Fruit fly (Drosophila melanogaster) whole organism, wandering third instar larva: Measurements from ENCODE around the gene CG10338.
A peak's percentile ranks its signal among the peaks of the same experiment; 100 is the strongest.

Experiments
- Abd-B ChIP-seq: fragments of >200 bp; optimal IDR thresholded peaks from 2 replicates; lab custom pipeline; 2017; ENCODE audit warnings: missing biosample characterization, missing genetic modification characterization
- CG32264 ChIP-seq: fragments of 200-800 bp; sonication (Bioruptor generic); optimal IDR thresholded peaks from 2 replicates; lab custom pipeline; 2016; ENCODE audit warnings: missing biosample characterization, missing genetic modification characterization
- CG9705 ChIP-seq: fragments of 200-800 bp; sonication (Bioruptor generic); optimal IDR thresholded peaks from 2 replicates; lab custom pipeline; 2018; ENCODE audit warnings: missing biosample characterization, mild to moderate bottlenecking, missing genetic modification characterization
- CrebA ChIP-seq: fragments of 200-800 bp; sonication (Bioruptor generic); optimal IDR thresholded peaks from 2 replicates; lab custom pipeline; 2016; ENCODE audit warnings: missing biosample characterization, mild to moderate bottlenecking, missing genetic modification characterization, borderline replicate concordance
- Dfd ChIP-seq: fragments of >200 bp; optimal IDR thresholded peaks from 2 replicates; lab custom pipeline; 2017; ENCODE audit warnings: missing biosample characterization, missing genetic modification characterization
- Dif ChIP-seq: fragments of 200-275, 200-300 bp; sonication (Bioruptor generic); optimal IDR thresholded peaks from 2 replicates; lab custom pipeline; 2018; ENCODE audit warnings: missing biosample characterization, missing genetic modification characterization; ENCODE audit not compliant: partially characterized antibody
- GATAd ChIP-seq: sonication (Bioruptor generic); optimal IDR thresholded peaks from 2 replicates; lab custom pipeline; 2016; ENCODE audit warnings: missing biosample characterization, missing genetic modification characterization
- HLH106 ChIP-seq: fragments of 200-800 bp; optimal IDR thresholded peaks from 3 replicates; lab custom pipeline; 2019; ENCODE audit warnings: missing biosample characterization, mild to moderate bottlenecking, missing genetic modification characterization, moderate library complexity
- Hnf4 ChIP-seq: fragments of 200-800 bp; sonication (Bioruptor generic); optimal IDR thresholded peaks from 2 replicates; lab custom pipeline; 2016; ENCODE audit warnings: missing biosample characterization, mild to moderate bottlenecking, missing genetic modification characterization
- Hr78 ChIP-seq: fragments of >200 bp; optimal IDR thresholded peaks from 2 replicates; lab custom pipeline; 2017; ENCODE audit warnings: missing biosample characterization, missing genetic modification characterization
- Hr83 ChIP-seq: fragments of 200-300 bp; sonication (Bioruptor generic); optimal IDR thresholded peaks from 2 replicates; lab custom pipeline; 2016; ENCODE audit warnings: missing biosample characterization, mild to moderate bottlenecking, missing genetic modification characterization, moderate library complexity; ENCODE audit not compliant: poor library complexity, severe bottlenecking
- Jra ChIP-seq: sonication (Bioruptor generic); optimal IDR thresholded peaks from 2 replicates; lab custom pipeline; 2016; ENCODE audit warnings: missing biosample characterization, missing genetic modification characterization
- Mio ChIP-seq: sonication (Bioruptor generic); optimal IDR thresholded peaks from 2 replicates; lab custom pipeline; 2016; ENCODE audit warnings: missing biosample characterization, missing genetic modification characterization
- Myc ChIP-seq: fragments of >200 bp; optimal IDR thresholded peaks from 2 replicates; lab custom pipeline; 2017
- N ChIP-seq: fragments of >200 bp; optimal IDR thresholded peaks from 2 replicates; lab custom pipeline; 2018; ENCODE audit warnings: missing biosample characterization, missing external identifiers, missing genetic modification characterization
- OdsH ChIP-seq: fragments of 200-800 bp; sonication (Bioruptor generic); optimal IDR thresholded peaks from 2 replicates; lab custom pipeline; 2016; ENCODE audit warnings: missing biosample characterization, mild to moderate bottlenecking, missing genetic modification characterization
- Rel ChIP-seq, 2 experiments: fragments of 200-800 bp; sonication (Bioruptor generic) in 1 of 2; optimal IDR thresholded peaks; 2 replicates in 1 of 2; 3 replicates in 1 of 2; lab custom pipeline; 2016 to 2019; ENCODE audit warnings: mild to moderate bottlenecking in 2 of 2, missing biosample characterization in 2 of 2, missing genetic modification characterization in 2 of 2, moderate library complexity in 1 of 2
- Sp1 ChIP-seq: fragments of 200-800 bp; sonication (Bioruptor generic); optimal IDR thresholded peaks from 3 replicates; lab custom pipeline; 2019; ENCODE audit warnings: missing biosample characterization, mild to moderate bottlenecking, missing genetic modification characterization, moderate library complexity
- Vsx2 ChIP-seq: fragments of 200-300, 225-300 bp; sonication (Bioruptor generic); optimal IDR thresholded peaks from 2 replicates; lab custom pipeline; 2018; ENCODE audit warnings: missing biosample characterization, missing genetic modification characterization; ENCODE audit not compliant: partially characterized antibody
- br ChIP-seq: fragments of 200-800 bp; sonication (Bioruptor generic); optimal IDR thresholded peaks from 2 replicates; lab custom pipeline; 2016; ENCODE audit warnings: missing biosample characterization, missing genetic modification characterization
- brk ChIP-seq: fragments of 200-800 bp; sonication (Bioruptor generic); optimal IDR thresholded peaks from 2 replicates; lab custom pipeline; 2016; ENCODE audit warnings: missing biosample characterization, mild to moderate bottlenecking, missing genetic modification characterization
- dl ChIP-seq, 2 experiments: fragments of 175-275, 200-275 bp in 1 of 2; fragments of 200-275 bp in 1 of 2; sonication (Bioruptor generic); optimal IDR thresholded peaks; lab custom pipeline; 2018; ENCODE audit warnings: mild to moderate bottlenecking in 2 of 2, missing biosample characterization in 2 of 2, missing genetic modification characterization in 2 of 2, moderate library complexity in 2 of 2; ENCODE audit not compliant: partially characterized antibody in 2 of 2, insufficient read depth in 1 of 2
- dmrt93B ChIP-seq: fragments of 200-800 bp; sonication (Bioruptor generic); optimal IDR thresholded peaks from 2 replicates; lab custom pipeline; 2018; ENCODE audit warnings: missing biosample characterization, mild to moderate bottlenecking, missing genetic modification characterization
- dsf ChIP-seq: sonication (Bioruptor generic); optimal IDR thresholded peaks from 2 replicates; lab custom pipeline; 2016; ENCODE audit warnings: missing biosample characterization, missing genetic modification characterization, borderline replicate concordance
- ey ChIP-seq: fragments of 200-800 bp; sonication (Bioruptor generic); optimal IDR thresholded peaks from 2 replicates; lab custom pipeline; 2016; ENCODE audit warnings: missing biosample characterization, missing genetic modification characterization
- foxo ChIP-seq, 2 experiments: fragments of 200-800 bp; sonication (Bioruptor generic); optimal IDR thresholded peaks; 2 replicates in 1 of 2; 3 replicates in 1 of 2; lab custom pipeline; 2016 to 2017; ENCODE audit warnings: missing biosample characterization in 2 of 2, missing genetic modification characterization in 2 of 2
- fru ChIP-seq: fragments of 200-800 bp; sonication (Bioruptor generic); optimal IDR thresholded peaks from 3 replicates; lab custom pipeline; 2016; ENCODE audit warnings: missing biosample characterization, mild to moderate bottlenecking, missing genetic modification characterization
- h ChIP-seq: fragments of 200-800 bp; sonication (Bioruptor generic); optimal IDR thresholded peaks from 3 replicates; lab custom pipeline; 2016; ENCODE audit warnings: missing biosample characterization, mild to moderate bottlenecking, missing genetic modification characterization
- jim ChIP-seq: fragments of 175-275, 200-325 bp; sonication (Bioruptor generic); optimal IDR thresholded peaks from 2 replicates; lab custom pipeline; 2016; ENCODE audit warnings: missing biosample characterization, mild to moderate bottlenecking, missing genetic modification characterization
- lola ChIP-seq: fragments of >200 bp; optimal IDR thresholded peaks from 2 replicates; lab custom pipeline; 2017; ENCODE audit warnings: missing biosample characterization, missing genetic modification characterization
- pan ChIP-seq: fragments of >200 bp; optimal IDR thresholded peaks from 2 replicates; lab custom pipeline; 2017
- psq ChIP-seq: fragments of 200-800 bp; sonication (Bioruptor generic); optimal IDR thresholded peaks from 3 replicates; lab custom pipeline; 2017; ENCODE audit warnings: missing biosample characterization, mild to moderate bottlenecking, missing genetic modification characterization, moderate library complexity
- rgr ChIP-seq: fragments of 200-800 bp; sonication (Bioruptor generic); optimal IDR thresholded peaks from 3 replicates; lab custom pipeline; 2016; ENCODE audit warnings: missing biosample characterization, mild to moderate bottlenecking, missing genetic modification characterization
- sage ChIP-seq: fragments of 200-800 bp; sonication (Bioruptor generic); optimal IDR thresholded peaks from 2 replicates; lab custom pipeline; 2016; ENCODE audit warnings: missing biosample characterization, mild to moderate bottlenecking, missing genetic modification characterization
- sv ChIP-seq: fragments of 200-800 bp; sonication (Bioruptor generic); optimal IDR thresholded peaks from 3 replicates; lab custom pipeline; 2016; ENCODE audit warnings: missing biosample characterization, missing genetic modification characterization
- tai ChIP-seq: sonication (Bioruptor generic); optimal IDR thresholded peaks from 2 replicates; lab custom pipeline; 2016; ENCODE audit warnings: missing biosample characterization, missing genetic modification characterization
- usp ChIP-seq: fragments of >200 bp; optimal IDR thresholded peaks from 2 replicates; lab custom pipeline; 2017; ENCODE audit warnings: missing biosample characterization, missing genetic modification characterization
- woc ChIP-seq: sonication (Bioruptor generic); optimal IDR thresholded peaks from 2 replicates; lab custom pipeline; 2016; ENCODE audit warnings: missing biosample characterization, mild to moderate bottlenecking, missing genetic modification characterization

The CG10338 gene

dm6 chr2L:18708239-18708891 lies 12.9 kb downstream of the CG10338 start, which contains the start of the genes Faf2 and Grip71:
Faf2 (minus strand) TSS chr2L:18708688.
Grip71 (plus strand) TSS chr2L:18708846.
- TF ChIP-seq Dif = no peak
- TF ChIP-seq N (GFP tag; lab: Kevin White, UChicago) = peak; percentile 73
- TF ChIP-seq Jra = peak; percentile 39
- no peak for TF ChIP-seq Vsx2
- peak; percentile 77 for TF ChIP-seq Hnf4 (GFP tag; lab: Kevin White, UChicago)
- TF ChIP-seq psq (GFP tag; lab: Kevin White, UChicago) = peak; percentile 62
- peak; percentile 74 for TF ChIP-seq ey (GFP tag; lab: Kevin White, UChicago)
- no peak for TF ChIP-seq pan (lab: Kevin White, UChicago)
- no peak for TF ChIP-seq tai
- no peak for TF ChIP-seq Hr78
- TF ChIP-seq Abd-B (GFP tag; lab: Kevin White, UChicago) = no peak
- no peak for TF ChIP-seq dl (GFP tag; optimal IDR thresholded peaks at IDR 0.05; lab: Kevin White, UChicago; ENCODE audit: insufficient read depth in 1 of 2, partially characterized antibody in 2 of 2)
- TF ChIP-seq usp = no peak
- TF ChIP-seq rgr (GFP tag; lab: Kevin White, UChicago) = peak; percentile 82
- TF ChIP-seq GATAd (GFP tag; lab: Kevin White, UChicago) = peak; percentile 36
- TF ChIP-seq h (GFP tag; lab: Kevin White, UChicago) = peak; percentile 79
- TF ChIP-seq HLH106 (tag; lab: Kevin White, UChicago) = peak; percentile 88
- TF ChIP-seq CG9705 (GFP tag; lab: Kevin White, UChicago) = peak; percentile 57
- no peak for TF ChIP-seq lola (GFP tag; lab: Kevin White, UChicago)
- peak; percentile 83 for TF ChIP-seq dmrt93B (GFP tag; lab: Kevin White, UChicago)
- peak in 1 of 2 experiments; percentile 81 for TF ChIP-seq foxo (GFP tag; optimal IDR thresholded peaks at IDR 0.05; lab: Kevin White, UChicago)
- TF ChIP-seq dsf (GFP tag; lab: Kevin White, UChicago) = peak; percentile 60
- no peak for TF ChIP-seq Hr83 (GFP tag; lab: Kevin White, UChicago)
- peak; percentile 51 for TF ChIP-seq CG32264 (GFP tag; lab: Kevin White, UChicago)
- TF ChIP-seq Mio (GFP tag; lab: Kevin White, UChicago) = no peak
- no peak for TF ChIP-seq Myc
- peak; percentile 72 for TF ChIP-seq fru (GFP tag; lab: Kevin White, UChicago)
- peak; percentile 57 for TF ChIP-seq sv (GFP tag; lab: Kevin White, UChicago)
- no peak for TF ChIP-seq jim (GFP tag; lab: Kevin White, UChicago)
- TF ChIP-seq br = peak; percentile 60
- TF ChIP-seq Sp1 = peak; percentile 66
- TF ChIP-seq CrebA (GFP tag; lab: Kevin White, UChicago) = no peak
- TF ChIP-seq brk (GFP tag; lab: Kevin White, UChicago) = no peak
- peak; percentile 61 for TF ChIP-seq woc
- TF ChIP-seq Rel (GFP tag; optimal IDR thresholded peaks at IDR 0.05; lab: Kevin White, UChicago) = peak; percentile 3
- peak; percentile 60 for TF ChIP-seq Rel (tag; optimal IDR thresholded peaks at IDR 0.05; lab: Kevin White, UChicago)
- TF ChIP-seq Dfd (GFP tag; lab: Kevin White, UChicago) = no peak
- peak; percentile 42 for TF ChIP-seq OdsH
- peak; percentile 72 for TF ChIP-seq sage (GFP tag; lab: Kevin White, UChicago)

DNA sequence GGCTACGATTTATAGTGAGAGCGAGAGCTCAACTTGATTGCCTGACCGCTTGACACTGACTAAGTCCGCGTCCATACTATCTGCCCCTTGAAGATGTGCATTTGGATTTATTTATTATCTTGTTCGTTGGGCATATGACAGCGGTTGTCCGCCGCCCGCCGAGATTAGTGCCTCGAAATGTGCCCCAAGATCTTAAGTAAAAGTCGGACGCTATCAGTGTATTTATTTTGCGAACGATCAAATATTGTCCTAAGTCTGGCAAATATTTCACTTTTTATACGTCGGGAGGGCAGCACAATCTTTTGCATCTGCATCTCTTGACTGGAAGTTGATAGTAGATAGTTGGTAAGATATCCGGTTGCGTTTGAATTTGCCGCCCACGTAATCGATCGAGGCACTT lies 18.2 kb downstream of the CG10338 start, which contains the start of gene Irk3:
Gene Irk3, minus strand, starts transcription at position 63 of the 400 bp plus-strand sequence.
- no peak for TF ChIP-seq ey (GFP tag; lab: Kevin White, UChicago)
- TF ChIP-seq br = no peak
- no peak for TF ChIP-seq Vsx2
- no peak for TF ChIP-seq usp
- TF ChIP-seq Mio (GFP tag; lab: Kevin White, UChicago) = no peak
- TF ChIP-seq Sp1 = no peak
- no peak for TF ChIP-seq pan (lab: Kevin White, UChicago)
- no peak for TF ChIP-seq N (GFP tag; lab: Kevin White, UChicago)
- no peak for TF ChIP-seq jim (GFP tag; lab: Kevin White, UChicago)
- no peak for TF ChIP-seq sage (GFP tag; lab: Kevin White, UChicago)
- no peak for TF ChIP-seq foxo (GFP tag; optimal IDR thresholded peaks at IDR 0.05; lab: Kevin White, UChicago)
- no peak for TF ChIP-seq tai
- no peak for TF ChIP-seq CG32264 (GFP tag; lab: Kevin White, UChicago)
- TF ChIP-seq fru (GFP tag; lab: Kevin White, UChicago) = no peak
- TF ChIP-seq woc = no peak
- no peak for TF ChIP-seq Hr83 (GFP tag; lab: Kevin White, UChicago)
- no peak for TF ChIP-seq Myc
- no peak for TF ChIP-seq h (GFP tag; lab: Kevin White, UChicago)
